Worm (Caenorhabditis elegans): ENCODE results near the gene nhr-150.

The nhr-150 gene

DNA sequence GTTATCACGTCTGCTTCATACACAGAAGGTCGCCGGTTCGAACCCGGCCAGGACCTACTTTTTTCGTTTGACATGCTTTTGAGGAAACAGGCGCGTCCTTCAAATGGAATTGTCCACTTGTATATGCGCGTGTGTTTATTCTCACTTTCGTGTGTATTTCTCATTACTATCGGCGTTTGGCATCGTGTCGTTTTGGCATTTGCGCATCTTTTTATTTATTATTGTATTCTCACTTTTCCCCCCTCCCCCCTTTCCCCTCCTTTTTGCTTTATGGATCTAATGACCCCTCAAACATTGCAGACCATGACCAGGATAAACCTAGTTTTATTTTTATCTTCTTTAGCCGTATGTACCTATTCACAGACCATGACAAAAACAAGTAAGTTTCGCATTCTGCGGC lies 36.1 kb upstream of the nhr-150 start, which contains the start of gene F21A3.3:
Gene F21A3.3 (plus strand): TSS at position 301 of the 400 bp plus-strand sequence.
- TF ChIP-seq ama-1 (optimal IDR thresholded peaks at IDR 0.05) (no peak), ceh-22 (tag; optimal IDR thresholded peaks at IDR 0.05) (no peak), madf-2 (tag; optimal IDR thresholded peaks at IDR 0.05) (no peak), pat-9 (tag; optimal IDR thresholded peaks at IDR 0.05) (no peak), ceh-6 (GFP tag; optimal IDR thresholded peaks at IDR 0.05) (no peak), elt-2 (tag; optimal IDR thresholded peaks at IDR 0.05) (no peak), hlh-15 (tag; optimal IDR thresholded peaks at IDR 0.05) (no peak), eyg-1 (tag; optimal IDR thresholded peaks at IDR 0.05) (no peak), pax-1 (tag; optimal IDR thresholded peaks at IDR 0.05) (no peak), nhr-232 (tag; optimal IDR thresholded peaks at IDR 0.05) (no peak)

DNA sequence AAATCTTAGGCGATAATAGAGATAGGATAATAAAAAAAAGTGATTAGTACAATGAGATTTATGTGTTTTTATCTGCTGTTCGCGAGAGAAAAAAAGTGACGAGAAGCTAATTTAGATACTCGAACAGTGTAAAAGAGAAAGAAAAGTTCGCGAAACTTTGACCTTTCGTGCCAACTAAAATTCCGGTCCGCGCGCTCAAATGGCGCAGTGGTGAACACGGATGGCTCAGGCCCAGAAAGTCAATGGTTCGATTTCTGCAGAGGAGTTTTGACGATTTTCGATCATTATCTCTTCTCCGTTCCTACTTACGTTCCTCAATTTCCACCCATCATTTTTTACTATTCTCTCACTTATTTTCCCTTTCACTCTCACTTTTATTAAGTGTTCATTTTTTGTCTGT lies 35.2 kb upstream of the nhr-150 start:
- TF ChIP-seq nfya-1 (tag; optimal IDR thresholded peaks at IDR 0.05) (no peak), nhr-232 (tag; optimal IDR thresholded peaks at IDR 0.05) (no peak), K09A11.1 (tag; optimal IDR thresholded peaks at IDR 0.05; ENCODE audit: insufficient read depth) (no peak), ceh-30 (tag; optimal IDR thresholded peaks at IDR 0.05) (no peak), hlh-15 (tag; optimal IDR thresholded peaks at IDR 0.05) (no peak), Y22D7AL.16 (tag; optimal IDR thresholded peaks at IDR 0.05) (no peak), hlh-13 (GFP tag; optimal IDR thresholded peaks at IDR 0.05) (no peak), ets-4 (tag; optimal IDR thresholded peaks at IDR 0.05) (no peak), T23F11.4 (GFP tag; optimal IDR thresholded peaks at IDR 0.05) (no peak), ceh-31 (tag; optimal IDR thresholded peaks at IDR 0.05) (no peak), pag-3 (tag; optimal IDR thresholded peaks at IDR 0.05; ENCODE audit: borderline replicate concordance) (no peak), sdc-2 (tag; optimal IDR thresholded peaks at IDR 0.05) (no peak), sox-2 (GFP tag; IDR thresholded peaks at IDR 0.05) (no peak), hlh-6 (tag; optimal IDR thresholded peaks at IDR 0.05) (no peak), elt-2 (tag; optimal IDR thresholded peaks at IDR 0.05) (no peak), fax-1 (tag; optimal IDR thresholded peaks at IDR 0.05) (no peak), ceh-45 (GFP tag; IDR thresholded peaks at IDR 0.05) (no peak), zip-5 (tag; optimal IDR thresholded peaks at IDR 0.05) (no peak), odd-2 (tag; optimal IDR thresholded peaks at IDR 0.05) (no peak)

ce11 chrV:15515365-15515764 lies 34.1 kb upstream of the nhr-150 start:
- TF ChIP-seq ceh-6 (GFP tag; optimal IDR thresholded peaks at IDR 0.05) (peak; percentile 21), T23F11.4 (GFP tag; optimal IDR thresholded peaks at IDR 0.05) (no peak)

- no peak for TF ChIP-seq ceh-6 (GFP tag; optimal IDR thresholded peaks at IDR 0.05)
- no peak for TF ChIP-seq ahr-1 (tag; optimal IDR thresholded peaks at IDR 0.05)
- no peak for TF ChIP-seq K02D7.2 (tag; optimal IDR thresholded peaks at IDR 0.05)
- TF ChIP-seq gmeb-2 (tag; optimal IDR thresholded peaks at IDR 0.05), result no peak
- no peak for TF ChIP-seq pat-9 (tag; optimal IDR thresholded peaks at IDR 0.05)
- TF ChIP-seq rnt-1 (tag; optimal IDR thresholded peaks at IDR 0.05), result no peak
- TF ChIP-seq odd-2 (tag; optimal IDR thresholded peaks at IDR 0.05), result no peak
- TF ChIP-seq ceh-45 (GFP tag; IDR thresholded peaks at IDR 0.05), result no peak
- TF ChIP-seq F13H6.1 (tag; optimal IDR thresholded peaks at IDR 0.05), result no peak
- TF ChIP-seq fax-1 (tag; optimal IDR thresholded peaks at IDR 0.05), result no peak
- no peak for TF ChIP-seq elt-4 (tag; optimal IDR thresholded peaks at IDR 0.05)
- TF ChIP-seq mec-3 (tag; optimal IDR thresholded peaks at IDR 0.05; ENCODE audit: borderline replicate concordance), result no peak
- no peak for TF ChIP-seq ceh-19 (GFP tag; optimal IDR thresholded peaks at IDR 0.05)
Observed at ce11 chrV:15512856-15513756, 31.8 kb upstream of the nhr-150 start.
